Fruit fly (Drosophila melanogaster) whole organism, wandering third instar larva: ENCODE results near the gene Irk1.

Experiments
- Abd-B ChIP-seq: fragments of >200 bp; optimal IDR thresholded peaks from 2 replicates; lab custom pipeline; 2017; ENCODE audit warnings: missing biosample characterization, missing genetic modification characterization
- CG32264 ChIP-seq: fragments of 200-800 bp; sonication (Bioruptor generic); optimal IDR thresholded peaks from 2 replicates; lab custom pipeline; 2016; ENCODE audit warnings: missing biosample characterization, missing genetic modification characterization
- CG9705 ChIP-seq: fragments of 200-800 bp; sonication (Bioruptor generic); optimal IDR thresholded peaks from 2 replicates; lab custom pipeline; 2018; ENCODE audit warnings: missing biosample characterization, mild to moderate bottlenecking, missing genetic modification characterization
- CrebA ChIP-seq: fragments of 200-800 bp; sonication (Bioruptor generic); optimal IDR thresholded peaks from 2 replicates; lab custom pipeline; 2016; ENCODE audit warnings: missing biosample characterization, mild to moderate bottlenecking, missing genetic modification characterization, borderline replicate concordance
- Dfd ChIP-seq: fragments of >200 bp; optimal IDR thresholded peaks from 2 replicates; lab custom pipeline; 2017; ENCODE audit warnings: missing biosample characterization, missing genetic modification characterization
- Dif ChIP-seq: fragments of 200-275, 200-300 bp; sonication (Bioruptor generic); optimal IDR thresholded peaks from 2 replicates; lab custom pipeline; 2018; ENCODE audit warnings: missing biosample characterization, missing genetic modification characterization; ENCODE audit not compliant: partially characterized antibody
- GATAd ChIP-seq: sonication (Bioruptor generic); optimal IDR thresholded peaks from 2 replicates; lab custom pipeline; 2016; ENCODE audit warnings: missing biosample characterization, missing genetic modification characterization
- HLH106 ChIP-seq: fragments of 200-800 bp; optimal IDR thresholded peaks from 3 replicates; lab custom pipeline; 2019; ENCODE audit warnings: missing biosample characterization, mild to moderate bottlenecking, missing genetic modification characterization, moderate library complexity
- Hnf4 ChIP-seq: fragments of 200-800 bp; sonication (Bioruptor generic); optimal IDR thresholded peaks from 2 replicates; lab custom pipeline; 2016; ENCODE audit warnings: missing biosample characterization, mild to moderate bottlenecking, missing genetic modification characterization
- Hr78 ChIP-seq: fragments of >200 bp; optimal IDR thresholded peaks from 2 replicates; lab custom pipeline; 2017; ENCODE audit warnings: missing biosample characterization, missing genetic modification characterization
- Hr83 ChIP-seq: fragments of 200-300 bp; sonication (Bioruptor generic); optimal IDR thresholded peaks from 2 replicates; lab custom pipeline; 2016; ENCODE audit warnings: missing biosample characterization, mild to moderate bottlenecking, missing genetic modification characterization, moderate library complexity; ENCODE audit not compliant: poor library complexity, severe bottlenecking
- Jra ChIP-seq: sonication (Bioruptor generic); optimal IDR thresholded peaks from 2 replicates; lab custom pipeline; 2016; ENCODE audit warnings: missing biosample characterization, missing genetic modification characterization
- Mio ChIP-seq: sonication (Bioruptor generic); optimal IDR thresholded peaks from 2 replicates; lab custom pipeline; 2016; ENCODE audit warnings: missing biosample characterization, missing genetic modification characterization
- Myc ChIP-seq: fragments of >200 bp; optimal IDR thresholded peaks from 2 replicates; lab custom pipeline; 2017
- N ChIP-seq: fragments of >200 bp; optimal IDR thresholded peaks from 2 replicates; lab custom pipeline; 2018; ENCODE audit warnings: missing biosample characterization, missing external identifiers, missing genetic modification characterization
- OdsH ChIP-seq: fragments of 200-800 bp; sonication (Bioruptor generic); optimal IDR thresholded peaks from 2 replicates; lab custom pipeline; 2016; ENCODE audit warnings: missing biosample characterization, mild to moderate bottlenecking, missing genetic modification characterization
- Rel ChIP-seq, 2 experiments: fragments of 200-800 bp; sonication (Bioruptor generic) in 1 of 2; optimal IDR thresholded peaks; 2 replicates in 1 of 2; 3 replicates in 1 of 2; lab custom pipeline; 2016 to 2019; ENCODE audit warnings: mild to moderate bottlenecking in 2 of 2, missing biosample characterization in 2 of 2, missing genetic modification characterization in 2 of 2, moderate library complexity in 1 of 2
- Sp1 ChIP-seq: fragments of 200-800 bp; sonication (Bioruptor generic); optimal IDR thresholded peaks from 3 replicates; lab custom pipeline; 2019; ENCODE audit warnings: missing biosample characterization, mild to moderate bottlenecking, missing genetic modification characterization, moderate library complexity
- Vsx2 ChIP-seq: fragments of 200-300, 225-300 bp; sonication (Bioruptor generic); optimal IDR thresholded peaks from 2 replicates; lab custom pipeline; 2018; ENCODE audit warnings: missing biosample characterization, missing genetic modification characterization; ENCODE audit not compliant: partially characterized antibody
- br ChIP-seq: fragments of 200-800 bp; sonication (Bioruptor generic); optimal IDR thresholded peaks from 2 replicates; lab custom pipeline; 2016; ENCODE audit warnings: missing biosample characterization, missing genetic modification characterization
- brk ChIP-seq: fragments of 200-800 bp; sonication (Bioruptor generic); optimal IDR thresholded peaks from 2 replicates; lab custom pipeline; 2016; ENCODE audit warnings: missing biosample characterization, mild to moderate bottlenecking, missing genetic modification characterization
- dl ChIP-seq, 2 experiments: fragments of 175-275, 200-275 bp in 1 of 2; fragments of 200-275 bp in 1 of 2; sonication (Bioruptor generic); optimal IDR thresholded peaks; lab custom pipeline; 2018; ENCODE audit warnings: mild to moderate bottlenecking in 2 of 2, missing biosample characterization in 2 of 2, missing genetic modification characterization in 2 of 2, moderate library complexity in 2 of 2; ENCODE audit not compliant: partially characterized antibody in 2 of 2, insufficient read depth in 1 of 2
- dmrt93B ChIP-seq: fragments of 200-800 bp; sonication (Bioruptor generic); optimal IDR thresholded peaks from 2 replicates; lab custom pipeline; 2018; ENCODE audit warnings: missing biosample characterization, mild to moderate bottlenecking, missing genetic modification characterization
- dsf ChIP-seq: sonication (Bioruptor generic); optimal IDR thresholded peaks from 2 replicates; lab custom pipeline; 2016; ENCODE audit warnings: missing biosample characterization, missing genetic modification characterization, borderline replicate concordance
- ey ChIP-seq: fragments of 200-800 bp; sonication (Bioruptor generic); optimal IDR thresholded peaks from 2 replicates; lab custom pipeline; 2016; ENCODE audit warnings: missing biosample characterization, missing genetic modification characterization
- foxo ChIP-seq, 2 experiments: fragments of 200-800 bp; sonication (Bioruptor generic); optimal IDR thresholded peaks; 2 replicates in 1 of 2; 3 replicates in 1 of 2; lab custom pipeline; 2016 to 2017; ENCODE audit warnings: missing biosample characterization in 2 of 2, missing genetic modification characterization in 2 of 2
- fru ChIP-seq: fragments of 200-800 bp; sonication (Bioruptor generic); optimal IDR thresholded peaks from 3 replicates; lab custom pipeline; 2016; ENCODE audit warnings: missing biosample characterization, mild to moderate bottlenecking, missing genetic modification characterization
- h ChIP-seq: fragments of 200-800 bp; sonication (Bioruptor generic); optimal IDR thresholded peaks from 3 replicates; lab custom pipeline; 2016; ENCODE audit warnings: missing biosample characterization, mild to moderate bottlenecking, missing genetic modification characterization
- jim ChIP-seq: fragments of 175-275, 200-325 bp; sonication (Bioruptor generic); optimal IDR thresholded peaks from 2 replicates; lab custom pipeline; 2016; ENCODE audit warnings: missing biosample characterization, mild to moderate bottlenecking, missing genetic modification characterization
- lola ChIP-seq: fragments of >200 bp; optimal IDR thresholded peaks from 2 replicates; lab custom pipeline; 2017; ENCODE audit warnings: missing biosample characterization, missing genetic modification characterization
- pan ChIP-seq: fragments of >200 bp; optimal IDR thresholded peaks from 2 replicates; lab custom pipeline; 2017
- psq ChIP-seq: fragments of 200-800 bp; sonication (Bioruptor generic); optimal IDR thresholded peaks from 3 replicates; lab custom pipeline; 2017; ENCODE audit warnings: missing biosample characterization, mild to moderate bottlenecking, missing genetic modification characterization, moderate library complexity
- rgr ChIP-seq: fragments of 200-800 bp; sonication (Bioruptor generic); optimal IDR thresholded peaks from 3 replicates; lab custom pipeline; 2016; ENCODE audit warnings: missing biosample characterization, mild to moderate bottlenecking, missing genetic modification characterization
- sage ChIP-seq: fragments of 200-800 bp; sonication (Bioruptor generic); optimal IDR thresholded peaks from 2 replicates; lab custom pipeline; 2016; ENCODE audit warnings: missing biosample characterization, mild to moderate bottlenecking, missing genetic modification characterization
- sv ChIP-seq: fragments of 200-800 bp; sonication (Bioruptor generic); optimal IDR thresholded peaks from 3 replicates; lab custom pipeline; 2016; ENCODE audit warnings: missing biosample characterization, missing genetic modification characterization
- tai ChIP-seq: sonication (Bioruptor generic); optimal IDR thresholded peaks from 2 replicates; lab custom pipeline; 2016; ENCODE audit warnings: missing biosample characterization, missing genetic modification characterization
- usp ChIP-seq: fragments of >200 bp; optimal IDR thresholded peaks from 2 replicates; lab custom pipeline; 2017; ENCODE audit warnings: missing biosample characterization, missing genetic modification characterization
- woc ChIP-seq: sonication (Bioruptor generic); optimal IDR thresholded peaks from 2 replicates; lab custom pipeline; 2016; ENCODE audit warnings: missing biosample characterization, mild to moderate bottlenecking, missing genetic modification characterization

The Irk1 gene

DNA sequence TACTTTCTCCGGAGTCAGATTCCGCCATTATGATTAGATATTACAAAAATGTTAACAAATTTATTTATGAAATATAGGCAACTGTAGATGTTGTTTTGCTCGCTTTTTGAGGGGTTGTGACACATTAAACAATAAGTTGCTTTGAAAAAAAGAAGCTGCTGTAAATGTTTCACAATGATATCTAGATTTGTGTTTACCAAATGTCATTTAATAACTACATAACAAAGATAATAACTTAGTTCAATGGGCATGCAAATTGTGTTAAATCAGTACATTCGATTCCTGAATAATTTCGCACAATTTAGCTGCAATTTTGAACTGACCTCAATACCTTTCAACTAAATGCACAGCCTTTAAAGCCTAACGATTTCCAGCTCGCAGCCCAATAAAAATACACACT lies 35.8 kb downstream of the Irk1 start, which contains the start of gene fzo:
TSS of gene fzo (minus strand) at position 101 of the 400 bp plus-strand sequence.
- TF ChIP-seq psq (GFP tag; lab: Kevin White, UChicago) (no peak), N (GFP tag; lab: Kevin White, UChicago) (no peak), CrebA (GFP tag; lab: Kevin White, UChicago) (no peak), h (GFP tag; lab: Kevin White, UChicago) (no peak)

DNA sequence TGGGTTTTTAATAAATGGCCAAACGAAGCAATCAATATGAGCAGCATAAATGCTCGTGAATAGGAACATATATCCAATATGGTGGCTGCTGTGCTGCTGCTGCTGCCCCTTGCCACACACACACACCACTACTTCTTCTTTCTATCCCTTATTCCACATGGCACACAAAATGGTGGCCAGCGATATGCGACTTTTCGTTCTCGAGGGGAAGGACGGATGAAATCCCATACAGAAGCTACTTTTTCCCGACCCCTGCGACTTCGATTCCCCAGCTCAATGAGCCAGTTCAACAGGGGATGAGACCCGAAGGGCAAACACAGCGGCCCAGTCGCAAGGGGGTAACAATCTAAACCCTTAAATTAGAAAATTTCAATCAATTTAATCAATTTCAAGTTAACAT lies 39.1 kb downstream of the Irk1 start:
- TF ChIP-seq brk (GFP tag; lab: Kevin White, UChicago) = no peak
- TF ChIP-seq dsf (GFP tag; lab: Kevin White, UChicago) = no peak
- TF ChIP-seq foxo (GFP tag; optimal IDR thresholded peaks at IDR 0.05; lab: Kevin White, UChicago) = no peak
- no peak for TF ChIP-seq Jra
- no peak for TF ChIP-seq usp (GFP tag; lab: Kevin White, UChicago)
- no peak for TF ChIP-seq Myc (lab: Kevin White, UChicago)
- no peak for TF ChIP-seq tai (GFP tag; lab: Kevin White, UChicago)
- TF ChIP-seq OdsH = no peak
- no peak for TF ChIP-seq Hr78 (GFP tag; lab: Kevin White, UChicago)
- TF ChIP-seq Sp1 (GFP tag; lab: Kevin White, UChicago) = no peak
- TF ChIP-seq, all 38 proteins: peak for 0

DNA sequence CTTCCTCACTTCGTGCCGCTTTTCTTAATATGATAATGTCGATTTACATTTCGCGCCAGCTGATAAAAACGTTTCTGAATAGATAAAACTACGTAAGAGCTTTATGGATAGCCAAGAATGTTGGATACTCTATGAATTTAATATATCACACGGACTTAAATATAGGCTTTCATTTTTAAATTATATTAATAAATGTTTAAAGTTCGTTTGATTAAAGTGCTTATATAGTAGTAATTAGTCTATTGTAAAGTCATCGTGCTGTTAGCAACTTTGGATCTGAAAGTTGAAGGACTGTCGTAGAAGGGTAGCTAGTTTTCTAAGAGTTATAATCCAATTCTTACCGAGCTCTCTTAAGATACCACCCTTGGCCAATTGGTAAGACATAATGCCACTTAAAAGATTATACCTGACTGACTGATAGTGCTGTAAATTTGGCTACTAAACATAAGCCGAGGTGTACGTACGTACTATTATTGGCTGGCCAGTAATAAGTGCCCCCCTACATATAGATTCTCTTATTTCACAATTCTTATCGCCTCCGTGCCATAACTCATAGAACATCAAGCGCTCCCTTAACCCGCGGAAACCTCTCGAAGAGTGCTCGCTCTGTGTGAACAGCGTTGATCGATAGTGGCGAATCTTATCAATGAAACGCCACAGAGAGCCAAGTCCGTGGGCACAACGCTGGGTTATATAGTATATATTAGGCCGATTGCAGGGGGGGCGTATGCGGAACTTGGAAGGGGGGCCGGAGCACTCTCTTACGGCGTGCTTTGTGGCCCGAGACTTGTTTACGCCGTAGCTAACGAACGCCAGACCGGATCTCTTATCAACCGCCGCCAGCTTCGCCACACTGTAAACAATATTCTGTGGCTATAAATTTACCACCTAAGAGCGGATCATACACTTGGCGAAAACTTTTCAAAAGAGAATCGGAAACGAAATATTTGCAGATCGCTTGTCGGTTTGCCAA lies 42.4 kb downstream of the Irk1 start:
- TF ChIP-seq N (GFP tag; lab: Kevin White, UChicago) = no peak
- no peak for TF ChIP-seq psq (GFP tag; lab: Kevin White, UChicago)
- TF ChIP-seq Hr83 (GFP tag; lab: Kevin White, UChicago) = peak; percentile 23
- TF ChIP-seq h (GFP tag; lab: Kevin White, UChicago) = peak; percentile 61
- no peak for TF ChIP-seq dl (GFP tag; optimal IDR thresholded peaks at IDR 0.05; lab: Kevin White, UChicago; ENCODE audit: insufficient read depth in 1 of 2, partially characterized antibody in 2 of 2)
- TF ChIP-seq jim = no peak
- no peak for TF ChIP-seq usp (GFP tag; lab: Kevin White, UChicago)
- TF ChIP-seq foxo (GFP tag; optimal IDR thresholded peaks at IDR 0.05; lab: Kevin White, UChicago) = peak in 1 of 2 experiments; percentile 19
- peak; percentile 7 for TF ChIP-seq Rel (GFP tag; optimal IDR thresholded peaks at IDR 0.05; lab: Kevin White, UChicago)
- TF ChIP-seq Rel (tag; optimal IDR thresholded peaks at IDR 0.05; lab: Kevin White, UChicago) = peak; percentile 61
- peak; percentile 43 for TF ChIP-seq br (GFP tag; lab: Kevin White, UChicago)
- TF ChIP-seq Hr78 (GFP tag; lab: Kevin White, UChicago) = no peak
- TF ChIP-seq Dif = peak; percentile 31
- no peak for TF ChIP-seq fru (GFP tag; lab: Kevin White, UChicago)
- TF ChIP-seq Sp1 (GFP tag; lab: Kevin White, UChicago) = no peak
- no peak for TF ChIP-seq tai (GFP tag; lab: Kevin White, UChicago)
- peak; percentile 1 for TF ChIP-seq rgr
- TF ChIP-seq Hnf4 (GFP tag; lab: Kevin White, UChicago) = peak; percentile 34
- TF ChIP-seq HLH106 (tag; lab: Kevin White, UChicago) = no peak
- TF ChIP-seq brk (GFP tag; lab: Kevin White, UChicago) = no peak
- TF ChIP-seq CG32264 (GFP tag; lab: Kevin White, UChicago) = no peak
- no peak for TF ChIP-seq Jra
- no peak for TF ChIP-seq sv (GFP tag; lab: Kevin White, UChicago)
- TF ChIP-seq Myc (lab: Kevin White, UChicago) = no peak
- no peak for TF ChIP-seq dsf (GFP tag; lab: Kevin White, UChicago)
- no peak for TF ChIP-seq CrebA (GFP tag; lab: Kevin White, UChicago)
- TF ChIP-seq ey (GFP tag; lab: Kevin White, UChicago) = peak; percentile 0
- TF ChIP-seq Mio (GFP tag; lab: Kevin White, UChicago) = peak; percentile 32
- no peak for TF ChIP-seq lola (GFP tag; lab: Kevin White, UChicago)
- TF ChIP-seq Abd-B (GFP tag; lab: Kevin White, UChicago) = no peak
- no peak for TF ChIP-seq GATAd
- TF ChIP-seq Vsx2 = no peak
- no peak for TF ChIP-seq pan (lab: Kevin White, UChicago)
- TF ChIP-seq sage = no peak
- TF ChIP-seq woc = no peak
- TF ChIP-seq OdsH = no peak
- no peak for TF ChIP-seq dmrt93B
- no peak for TF ChIP-seq Dfd (GFP tag; lab: Kevin White, UChicago)
- no peak for TF ChIP-seq CG9705 (GFP tag; lab: Kevin White, UChicago)
